Fruit fly (Drosophila melanogaster) S2 (cell line): ENCODE data around the gene C3G.
A peak's percentile ranks its signal among the peaks of the same experiment; 100 is the strongest.

Experiments
- CG8478 ChIP-seq: fragments of >200 bp; optimal IDR thresholded peaks from 2 replicates; lab custom pipeline; 2018
- CTCF ChIP-seq, 2 experiments: fragments of >200 bp; optimal IDR thresholded peaks; 2 replicates each; lab custom pipeline; 2018

- TF ChIP-seq CG8478 = no peak
- TF ChIP-seq CTCF (optimal IDR thresholded peaks at IDR 0.05; lab: Kevin White, UChicago) = peak; percentile 40 to 51
Measured at dm6 chrX:6820703-6821102, 17.3 kb upstream of the C3G start, which contains the start of the genes Nf-YC and xit.
